Worm (Caenorhabditis elegans): ENCODE measurements around the gene dcap-1.

Gene dcap-1

DNA sequence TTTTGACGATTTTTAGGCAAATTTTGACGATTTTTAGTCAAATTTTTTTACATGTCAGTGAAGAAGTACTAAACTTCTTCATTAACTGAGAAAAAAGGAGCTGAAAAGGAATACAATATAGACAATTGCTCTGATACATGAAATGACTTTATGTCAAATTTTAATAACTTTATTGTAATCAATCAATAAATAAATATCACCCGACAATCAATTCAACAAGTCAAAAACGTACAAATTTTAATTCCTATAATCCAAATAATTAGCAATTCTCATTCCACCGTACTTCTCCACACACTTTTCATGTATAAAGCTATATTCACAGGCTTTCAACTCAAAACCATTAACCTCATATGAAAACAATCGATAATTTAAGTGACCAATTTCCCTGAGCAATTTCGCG, 16.1 kb downstream of the dcap-1 start:
- TF ChIP-seq mep-1 (tag; optimal IDR thresholded peaks at IDR 0.05) (no peak), nhr-12 (tag; optimal IDR thresholded peaks at IDR 0.05) (no peak), elt-3 (tag; optimal IDR thresholded peaks at IDR 0.05) (no peak), ces-1 (GFP tag; optimal IDR thresholded peaks at IDR 0.05) (no peak), ceh-43 (GFP tag; optimal IDR thresholded peaks at IDR 0.05) (no peak), nhr-237 (tag; optimal IDR thresholded peaks at IDR 0.05) (no peak), ztf-11 (tag; optimal IDR thresholded peaks at IDR 0.05) (no peak), sptf-1 (tag; optimal IDR thresholded peaks at IDR 0.05) (no peak)

DNA sequence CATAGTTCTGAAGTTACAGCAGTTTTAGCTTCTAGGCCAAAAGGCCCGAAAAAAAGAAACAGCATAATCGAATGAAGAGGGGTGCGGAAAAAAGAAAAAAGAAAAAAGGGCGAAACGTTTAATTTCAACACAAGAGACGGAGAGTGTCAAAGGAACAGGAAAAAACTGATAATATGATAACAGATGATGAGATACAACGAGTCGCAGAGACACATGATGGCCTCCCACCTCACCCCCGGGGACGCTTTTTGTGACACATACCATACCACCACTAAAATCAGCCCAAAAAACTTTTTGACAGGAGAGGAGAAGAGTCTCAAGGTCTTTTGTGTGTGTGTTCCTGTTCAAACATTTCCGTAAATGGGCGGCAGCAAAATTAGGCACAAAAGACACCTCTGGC, 19.5 kb downstream of the dcap-1 start:
- no peak for TF ChIP-seq ceh-43 (GFP tag; optimal IDR thresholded peaks at IDR 0.05)
- no peak for TF ChIP-seq mep-1 (tag; optimal IDR thresholded peaks at IDR 0.05)
- no peak for TF ChIP-seq mab-5 (tag; optimal IDR thresholded peaks at IDR 0.05)
- TF ChIP-seq lin-13 (tag; optimal IDR thresholded peaks at IDR 0.05) = no peak
- no peak for TF ChIP-seq unc-120 (tag; optimal IDR thresholded peaks at IDR 0.05; ENCODE audit: poor library complexity, severe bottlenecking)
- no peak for TF ChIP-seq nhr-237 (tag; optimal IDR thresholded peaks at IDR 0.05)
- no peak for TF ChIP-seq pha-4 (tag; optimal IDR thresholded peaks at IDR 0.05)
- TF ChIP-seq ztf-11 (tag; optimal IDR thresholded peaks at IDR 0.05) = no peak
- TF ChIP-seq drap-1 (GFP tag; optimal IDR thresholded peaks at IDR 0.05) = no peak
- no peak for TF ChIP-seq hlh-1 (tag; optimal IDR thresholded peaks at IDR 0.05)
- TF ChIP-seq ceh-39 (tag; optimal IDR thresholded peaks at IDR 0.05) = no peak

DNA sequence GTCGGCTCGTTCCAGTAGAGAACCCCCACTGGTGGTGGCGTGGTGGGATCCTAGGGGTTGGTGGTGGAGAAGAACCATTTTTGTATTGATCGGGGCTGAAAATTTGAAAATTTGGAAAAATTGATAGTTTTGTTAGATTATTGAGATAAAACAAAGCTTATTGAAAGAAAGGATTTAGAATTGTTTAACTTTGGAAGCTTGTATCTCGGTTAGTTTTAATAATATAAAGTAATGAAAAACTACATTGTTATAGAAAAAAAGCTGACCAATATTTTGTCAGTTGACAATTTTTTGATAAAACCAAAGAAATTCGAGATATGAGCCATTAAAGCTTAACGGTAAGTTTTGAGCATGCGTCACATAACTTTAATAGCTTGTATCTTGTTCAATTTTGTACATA, 24.7 kb downstream of the dcap-1 start, which contains the start of gene abhd-14:
Gene abhd-14 (minus strand): TSS at position 101 of the 400 bp plus-strand sequence.
- no peak for TF ChIP-seq drap-1 (GFP tag; optimal IDR thresholded peaks at IDR 0.05)

DNA sequence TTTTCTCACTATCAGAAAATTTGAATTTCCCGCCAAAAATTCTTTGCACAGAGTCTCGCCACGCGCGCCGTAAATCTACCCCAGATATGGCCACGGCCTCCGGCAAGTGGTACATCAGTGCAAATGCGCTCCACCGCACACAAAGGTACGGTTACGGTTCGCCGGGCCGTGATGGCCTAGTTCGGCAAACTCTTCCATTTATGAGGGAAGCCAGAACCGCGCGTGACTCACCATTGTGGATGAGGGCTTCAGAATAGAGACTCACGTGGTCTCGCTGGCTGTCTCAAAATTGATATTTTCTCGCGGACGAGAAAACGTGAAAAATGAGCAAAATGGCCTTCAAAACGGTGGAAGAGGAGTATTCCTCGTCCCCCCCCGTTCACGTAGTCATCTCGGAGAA, 34.8 kb downstream of the dcap-1 start:
- no peak for TF ChIP-seq lin-13 (tag; optimal IDR thresholded peaks at IDR 0.05)
- TF ChIP-seq blmp-1 (tag; optimal IDR thresholded peaks at IDR 0.05) = no peak
- TF ChIP-seq cnd-1 (tag; optimal IDR thresholded peaks at IDR 0.05) = no peak
- TF ChIP-seq zip-8 (tag; optimal IDR thresholded peaks at IDR 0.05) = no peak
- no peak for TF ChIP-seq ham-2 (GFP tag; optimal IDR thresholded peaks at IDR 0.05)
- no peak for TF ChIP-seq elt-3 (tag; optimal IDR thresholded peaks at IDR 0.05)
- no peak for TF ChIP-seq sptf-1 (tag; optimal IDR thresholded peaks at IDR 0.05)
- no peak for TF ChIP-seq drap-1 (GFP tag; optimal IDR thresholded peaks at IDR 0.05)

DNA sequence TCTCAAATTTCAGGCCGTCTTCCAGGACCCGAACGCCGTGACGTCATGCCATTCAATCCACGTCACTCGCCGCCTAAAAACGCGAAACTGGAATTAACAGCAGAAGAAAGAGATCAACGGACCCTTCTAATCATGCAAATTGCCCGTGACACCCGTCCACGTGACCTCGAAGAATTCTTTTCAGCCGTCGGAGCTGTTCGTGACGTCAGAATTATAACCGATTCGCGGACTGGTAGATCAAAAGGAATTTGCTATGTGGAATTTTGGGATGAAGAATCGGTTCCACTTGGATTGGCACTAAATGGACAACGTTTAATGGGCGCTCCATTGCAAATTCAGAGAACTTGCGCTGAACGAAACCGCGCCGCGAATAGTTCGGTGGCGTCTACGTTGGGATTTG, 39.2 kb downstream of the dcap-1 start:
- no peak for TF ChIP-seq nhr-76 (tag; optimal IDR thresholded peaks at IDR 0.05)
- TF ChIP-seq ham-2 (GFP tag; optimal IDR thresholded peaks at IDR 0.05) = no peak
- TF ChIP-seq ceh-83 (GFP tag; optimal IDR thresholded peaks at IDR 0.05) = no peak
- TF ChIP-seq mls-2 (tag; optimal IDR thresholded peaks at IDR 0.05) = no peak
- TF ChIP-seq ces-1 (GFP tag; optimal IDR thresholded peaks at IDR 0.05) = no peak
- no peak for TF ChIP-seq unc-39 (tag; optimal IDR thresholded peaks at IDR 0.05)
- no peak for TF ChIP-seq M03D4.4 (tag; optimal IDR thresholded peaks at IDR 0.05)
- TF ChIP-seq sptf-1 (tag; optimal IDR thresholded peaks at IDR 0.05) = no peak
- TF ChIP-seq sem-2 (GFP tag; optimal IDR thresholded peaks at IDR 0.05) = no peak
- no peak for TF ChIP-seq nhr-12 (tag; optimal IDR thresholded peaks at IDR 0.05)
- TF ChIP-seq lsy-2 (tag; optimal IDR thresholded peaks at IDR 0.05) = no peak
- TF ChIP-seq nhr-28 (tag; optimal IDR thresholded peaks at IDR 0.05) = no peak
- no peak for TF ChIP-seq lin-13 (tag; optimal IDR thresholded peaks at IDR 0.05)

DNA sequence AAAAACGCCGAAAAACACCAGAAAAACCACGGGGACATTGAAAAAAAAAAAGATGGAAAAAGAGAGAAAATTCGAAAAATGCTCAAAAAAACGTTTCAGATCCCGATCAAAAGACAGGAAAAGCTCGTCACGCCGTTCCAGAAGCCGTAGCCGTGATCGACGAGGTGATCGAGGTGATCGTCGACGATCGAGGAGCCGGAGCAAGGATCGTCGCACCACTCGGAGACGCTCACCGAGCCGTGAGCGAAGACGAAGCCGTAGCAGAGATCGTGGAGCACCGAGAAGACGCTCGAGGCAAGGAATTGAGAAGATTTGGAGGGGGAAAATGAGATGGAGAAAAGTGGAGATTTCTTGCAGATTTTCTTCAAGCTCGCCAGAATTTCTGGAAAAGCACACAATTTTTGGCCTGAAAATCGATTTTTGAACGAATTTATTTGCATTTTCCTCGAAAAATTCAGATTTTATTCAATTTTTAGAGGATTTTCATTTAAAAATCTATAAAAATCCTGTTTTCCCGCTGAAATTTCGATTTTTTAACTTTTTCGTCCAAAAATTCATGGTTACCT, 41.3 kb downstream of the dcap-1 start:
- TF ChIP-seq bed-3 (GFP tag; optimal IDR thresholded peaks at IDR 0.05) (no peak), unc-62 (GFP tag; optimal IDR thresholded peaks at IDR 0.05) (no peak), M03D4.4 (tag; optimal IDR thresholded peaks at IDR 0.05) (no peak), pha-4 (tag; optimal IDR thresholded peaks at IDR 0.05) (no peak), ztf-11 (tag; optimal IDR thresholded peaks at IDR 0.05) (no peak), lin-32 (GFP tag; optimal IDR thresholded peaks at IDR 0.05) (no peak), sptf-1 (tag; optimal IDR thresholded peaks at IDR 0.05) (no peak), unc-120 (tag; optimal IDR thresholded peaks at IDR 0.05; ENCODE audit: poor library complexity, severe bottlenecking) (no peak), elt-1 (tag; optimal IDR thresholded peaks at IDR 0.05; ENCODE audit: borderline replicate concordance, insufficient read depth) (no peak), blmp-1 (tag; optimal IDR thresholded peaks at IDR 0.05) (no peak), ceh-39 (tag; optimal IDR thresholded peaks at IDR 0.05) (no peak), mep-1 (tag; optimal IDR thresholded peaks at IDR 0.05) (no peak), ces-1 (GFP tag; optimal IDR thresholded peaks at IDR 0.05) (no peak), lin-13 (tag; optimal IDR thresholded peaks at IDR 0.05) (no peak), sem-2 (GFP tag; optimal IDR thresholded peaks at IDR 0.05) (no peak), zip-8 (tag; optimal IDR thresholded peaks at IDR 0.05) (no peak), flh-1 (GFP tag; optimal IDR thresholded peaks at IDR 0.05) (no peak), nhr-237 (tag; optimal IDR thresholded peaks at IDR 0.05) (no peak), nhr-12 (tag; optimal IDR thresholded peaks at IDR 0.05) (no peak), unc-39 (tag; optimal IDR thresholded peaks at IDR 0.05) (no peak)

Measured in whole organism, mixed stage, embryonic.